Fruit fly (Drosophila melanogaster): ENCODE data around the gene CG15247.

dm6 chrX:9864882-9865281, 11.6 kb downstream of the CG15247 start, which contains the start of gene Ser7:
- TF ChIP-seq CG12768 (GFP tag; optimal IDR thresholded peaks at IDR 0.05) (no peak), pad (GFP tag; optimal IDR thresholded peaks at IDR 0.05) (no peak), CG11617 (GFP tag; optimal IDR thresholded peaks at IDR 0.05) (no peak), CG1620 (GFP tag; optimal IDR thresholded peaks at IDR 0.05) (no peak), tj (GFP tag; optimal IDR thresholded peaks at IDR 0.05) (no peak), Mnt (GFP tag; optimal IDR thresholded peaks at IDR 0.05) (no peak), CG7101 (tag; optimal IDR thresholded peaks at IDR 0.05) (no peak), CG7045 (GFP tag; optimal IDR thresholded peaks at IDR 0.05) (no peak), Hr96 (GFP tag; optimal IDR thresholded peaks at IDR 0.05) (no peak), Crg-1 (GFP tag; optimal IDR thresholded peaks at IDR 0.05) (no peak)
